Fruit fly (Drosophila melanogaster) whole organism, embryonic: Measurements from ENCODE around the gene Dpy-30L1.
A peak's percentile ranks its signal among the peaks of the same experiment; 100 is the strongest.

Source experiments
- Aef1 ChIP-seq: fragments of 200-800 bp; sonication (Bioruptor generic); IDR thresholded peaks from 3 replicates; pipeline ENCODE4 v1.3.6; 2022; ENCODE audit warnings: missing biosample characterization, missing genetic modification characterization
- Atf3 ChIP-seq: fragments of 200-800 bp; sonication (Bioruptor generic); optimal IDR thresholded peaks from 3 replicates; lab custom pipeline; 2016; ENCODE audit warnings: missing biosample characterization, missing genetic modification characterization
- BEAF-32 ChIP-seq: fragments of 200-800 bp; sonication (Bioruptor generic); optimal IDR thresholded peaks from 3 replicates; lab custom pipeline; 2017; ENCODE audit warnings: missing biosample characterization, missing genetic modification characterization, mild to moderate bottlenecking, moderate library complexity, missing genetic modification reagents
- CG10979 ChIP-seq: fragments of 200-800 bp; sonication (Bioruptor generic); optimal IDR thresholded peaks from 2 replicates; lab custom pipeline; 2018; ENCODE audit warnings: missing biosample characterization, mild to moderate bottlenecking, missing genetic modification characterization, moderate library complexity
- CG13894 ChIP-seq: fragments of 200-800 bp; sonication (Bioruptor generic); optimal IDR thresholded peaks from 3 replicates; lab custom pipeline; 2018; ENCODE audit warnings: missing biosample characterization, mild to moderate bottlenecking, missing genetic modification characterization, moderate library complexity
- CG1529 ChIP-seq: fragments of 200-800 bp; sonication (Bioruptor generic); optimal IDR thresholded peaks from 3 replicates; lab custom pipeline; 2018; ENCODE audit warnings: missing biosample characterization, missing genetic modification characterization
- CG17361 ChIP-seq: fragments of 200-800 bp; sonication (Bioruptor generic); IDR thresholded peaks from 3 replicates; pipeline ENCODE4 v1.3.6; 2022; ENCODE audit warnings: missing biosample characterization, missing genetic modification characterization
- CG17829 ChIP-seq: fragments of 200-800 bp; optimal IDR thresholded peaks from 2 replicates; lab custom pipeline; 2019; ENCODE audit warnings: missing biosample characterization, mild to moderate bottlenecking, missing genetic modification characterization, moderate library complexity
- CG17912 ChIP-seq: fragments of 200-800 bp; sonication (Bioruptor generic); optimal IDR thresholded peaks from 2 replicates; lab custom pipeline; 2018; ENCODE audit warnings: missing biosample characterization, mild to moderate bottlenecking, missing genetic modification characterization
- CG1792 ChIP-seq: fragments of 200-800 bp; sonication (Bioruptor generic); optimal IDR thresholded peaks from 2 replicates; lab custom pipeline; 2016; ENCODE audit warnings: missing biosample characterization, missing genetic modification characterization
- CG18476 ChIP-seq: fragments of 200-800 bp; sonication (Bioruptor generic); optimal IDR thresholded peaks from 2 replicates; lab custom pipeline; 2016; ENCODE audit warnings: missing biosample characterization, mild to moderate bottlenecking, missing genetic modification characterization
- CG2678 ChIP-seq: fragments of 200-800 bp; sonication (Bioruptor generic); optimal IDR thresholded peaks from 3 replicates; lab custom pipeline; 2019; ENCODE audit warnings: missing biosample characterization, mild to moderate bottlenecking, missing genetic modification characterization, moderate library complexity
- CG3163 ChIP-seq: fragments of 200-800 bp; sonication (Bioruptor generic); optimal IDR thresholded peaks from 3 replicates; lab custom pipeline; 2016; ENCODE audit warnings: missing biosample characterization, missing genetic modification characterization
- CG33557 ChIP-seq: fragments of 200-800 bp; sonication (Bioruptor generic); optimal IDR thresholded peaks from 2 replicates; lab custom pipeline; 2019; ENCODE audit warnings: missing biosample characterization, mild to moderate bottlenecking, missing genetic modification characterization, moderate library complexity
- CG34376 ChIP-seq: fragments of 200-800 bp; sonication (Bioruptor generic); optimal IDR thresholded peaks from 2 replicates; lab custom pipeline; 2018; ENCODE audit warnings: missing biosample characterization, mild to moderate bottlenecking, missing genetic modification characterization
- CG3995 ChIP-seq: fragments of 200-800 bp; sonication (Bioruptor generic); optimal IDR thresholded peaks from 3 replicates; lab custom pipeline; 2016; ENCODE audit warnings: missing biosample characterization, missing genetic modification characterization
- CG43689 ChIP-seq: fragments of 200-800 bp; sonication (Bioruptor generic); IDR thresholded peaks from 2 replicates; pipeline ENCODE4 v1.3.6; 2022; ENCODE audit warnings: missing biosample characterization, missing genetic modification characterization
- CG5953 ChIP-seq: fragments of 200-800 bp; sonication (Bioruptor generic); IDR thresholded peaks from 2 replicates; pipeline ENCODE4 v1.3.6; 2022; ENCODE audit warnings: missing biosample characterization, missing genetic modification characterization
- CG7357 ChIP-seq: fragments of 200-800 bp; sonication (Bioruptor generic); IDR thresholded peaks from 3 replicates; pipeline ENCODE4 v1.3.6; 2022; ENCODE audit warnings: missing biosample characterization, missing genetic modification characterization
- CG7839 ChIP-seq: fragments of 200-800 bp; sonication (Bioruptor generic); optimal IDR thresholded peaks from 3 replicates; lab custom pipeline; 2018; ENCODE audit warnings: missing biosample characterization, mild to moderate bottlenecking, missing genetic modification characterization, moderate library complexity
- CG9932 ChIP-seq: fragments of 200-800 bp; sonication (Bioruptor generic); IDR thresholded peaks from 2 replicates; pipeline ENCODE4 v1.3.6; 2022; ENCODE audit warnings: missing biosample characterization, missing genetic modification characterization
- Dip3 ChIP-seq: fragments of 200-800 bp; sonication (Bioruptor generic); optimal IDR thresholded peaks from 3 replicates; lab custom pipeline; 2016; ENCODE audit warnings: missing biosample characterization, missing genetic modification characterization
- HLH3B ChIP-seq: fragments of 200-800 bp; sonication (Bioruptor generic); IDR thresholded peaks from 2 replicates; pipeline ENCODE4 v1.3.6; 2022; ENCODE audit warnings: missing biosample characterization, missing genetic modification characterization
- HmgZ ChIP-seq: fragments of 200-800 bp; sonication (Bioruptor generic); optimal IDR thresholded peaks from 2 replicates; lab custom pipeline; 2018; ENCODE audit warnings: missing biosample characterization, mild to moderate bottlenecking, missing genetic modification characterization
- Kr ChIP-seq: fragments of 200-800 bp; sonication (Bioruptor generic); optimal IDR thresholded peaks from 2 replicates; lab custom pipeline; 2017; ENCODE audit warnings: missing biosample characterization, mild to moderate bottlenecking, missing genetic modification characterization
- Mad ChIP-seq: fragments of 200-800 bp; sonication (Bioruptor generic); optimal IDR thresholded peaks from 2 replicates; lab custom pipeline; 2016; ENCODE audit warnings: missing biosample characterization, missing genetic modification characterization
- NC2α ChIP-seq: fragments of 200-800 bp; sonication (Bioruptor generic); optimal IDR thresholded peaks from 2 replicates; lab custom pipeline; 2016; ENCODE audit warnings: missing biosample characterization, missing genetic modification characterization
- NfI ChIP-seq: fragments of 200-800 bp; sonication (Bioruptor generic); optimal IDR thresholded peaks from 3 replicates; lab custom pipeline; 2018; ENCODE audit warnings: missing biosample characterization, mild to moderate bottlenecking, missing genetic modification characterization, moderate library complexity
- Rfx ChIP-seq: fragments of 200-800 bp; sonication (Bioruptor generic); IDR thresholded peaks from 2 replicates; pipeline ENCODE4 v1.3.6; 2022; ENCODE audit warnings: missing biosample characterization, missing genetic modification characterization
- Trl ChIP-seq, 3 experiments: fragments of >200 bp in 2 of 3; fragments of 200-800 bp in 1 of 3; sonication (Bioruptor generic) in 1 of 3; optimal IDR thresholded peaks; 2 replicates in 1 of 3; 3 replicates in 2 of 3; lab custom pipeline; 2016 to 2017; ENCODE audit warnings: missing biosample characterization in 1 of 3, missing genetic modification characterization in 1 of 3
- ash1 ChIP-seq: fragments of 200-800 bp; sonication (Bioruptor generic); optimal IDR thresholded peaks from 2 replicates; lab custom pipeline; 2018; ENCODE audit warnings: missing biosample characterization, mild to moderate bottlenecking, missing genetic modification characterization
- az2 ChIP-seq: fragments of 200-800 bp; sonication (Bioruptor generic); optimal IDR thresholded peaks from 3 replicates; lab custom pipeline; 2016; ENCODE audit warnings: missing biosample characterization, missing genetic modification characterization
- bab2 ChIP-seq: fragments of 200-800 bp; sonication (Bioruptor generic); optimal IDR thresholded peaks from 2 replicates; lab custom pipeline; 2016; ENCODE audit warnings: missing biosample characterization, missing genetic modification characterization
- chn ChIP-seq: fragments of 200-800 bp; sonication (Bioruptor generic); optimal IDR thresholded peaks from 2 replicates; lab custom pipeline; 2016; ENCODE audit warnings: missing biosample characterization, missing genetic modification characterization
- ci ChIP-seq: fragments of 200-800 bp; sonication (Bioruptor generic); IDR thresholded peaks from 3 replicates; pipeline ENCODE4 v1.3.6; 2022; ENCODE audit warnings: missing biosample characterization, missing genetic modification characterization
- dmrt11E ChIP-seq: fragments of 200-800 bp; sonication (Bioruptor generic); optimal IDR thresholded peaks from 3 replicates; lab custom pipeline; 2018; ENCODE audit warnings: missing biosample characterization, mild to moderate bottlenecking, missing genetic modification characterization, moderate library complexity
- gcm ChIP-seq: fragments of 200-800 bp; sonication (Bioruptor generic); optimal IDR thresholded peaks from 2 replicates; lab custom pipeline; 2019; ENCODE audit warnings: missing biosample characterization, mild to moderate bottlenecking, missing genetic modification characterization, moderate library complexity
- jumu ChIP-seq: fragments of 200-800 bp; sonication (Bioruptor generic); optimal IDR thresholded peaks from 3 replicates; lab custom pipeline; 2016; ENCODE audit warnings: missing biosample characterization, missing genetic modification characterization
- lola ChIP-seq, 3 experiments: fragments of >200 bp in 2 of 3; fragments of 200-800 bp in 1 of 3; sonication (Bioruptor generic) in 1 of 3; optimal IDR thresholded peaks; 2 replicates each; lab custom pipeline; 2017 to 2019; ENCODE audit warnings: missing biosample characterization in 3 of 3, missing genetic modification characterization in 3 of 3, mild to moderate bottlenecking in 1 of 3, moderate library complexity in 1 of 3
- mam ChIP-seq: fragments of 200-800 bp; sonication (Bioruptor generic); optimal IDR thresholded peaks from 3 replicates; lab custom pipeline; 2016; ENCODE audit warnings: missing biosample characterization, missing genetic modification characterization
- mirr ChIP-seq: fragments of 200-800 bp; sonication (Bioruptor generic); optimal IDR thresholded peaks from 3 replicates; lab custom pipeline; 2018; ENCODE audit warnings: missing biosample characterization, mild to moderate bottlenecking, missing genetic modification characterization
- oc ChIP-seq: fragments of 200-800 bp; sonication (Bioruptor generic); optimal IDR thresholded peaks from 2 replicates; lab custom pipeline; 2018; ENCODE audit warnings: missing biosample characterization, mild to moderate bottlenecking, missing genetic modification characterization, moderate library complexity
- onecut ChIP-seq: fragments of 200-800 bp; sonication (Bioruptor generic); IDR thresholded peaks from 2 replicates; pipeline ENCODE4 v1.3.6; 2022; ENCODE audit warnings: missing biosample characterization, missing genetic modification characterization
- pan ChIP-seq, 4 experiments: fragments of >200 bp in 3 of 4; fragments of 200-800 bp in 1 of 4; sonication (Bioruptor generic) in 1 of 4; optimal IDR thresholded peaks in 3 of 4; IDR thresholded peaks in 1 of 4; 2 replicates each; pipeline versions ENCODE4 v1.3.6 to Lab custom; 2017 to 2022; ENCODE audit warnings: missing biosample characterization in 2 of 4, missing genetic modification characterization in 2 of 4, mixed read lengths in 1 of 4
- scrt ChIP-seq: fragments of 200-800 bp; sonication (Bioruptor generic); optimal IDR thresholded peaks from 2 replicates; lab custom pipeline; 2018; ENCODE audit warnings: missing biosample characterization, mild to moderate bottlenecking, missing genetic modification characterization, moderate library complexity
- sisA ChIP-seq: fragments of 200-800 bp; sonication (Bioruptor generic); IDR thresholded peaks from 2 replicates; pipeline ENCODE4 v1.3.6; 2022; ENCODE audit warnings: missing biosample characterization, missing genetic modification characterization
- ssp ChIP-seq: fragments of 200-800 bp; sonication (Bioruptor generic); IDR thresholded peaks from 2 replicates; pipeline ENCODE4 v1.3.6; 2022; ENCODE audit warnings: missing biosample characterization, missing genetic modification characterization
- tx ChIP-seq: fragments of 200-800 bp; sonication (Bioruptor generic); optimal IDR thresholded peaks from 2 replicates; lab custom pipeline; 2016; ENCODE audit warnings: missing biosample characterization, missing genetic modification characterization
- unc-4 ChIP-seq: fragments of 200-800 bp; sonication (Bioruptor generic); IDR thresholded peaks from 2 replicates; pipeline ENCODE4 v1.3.6; 2022; ENCODE audit warnings: missing biosample characterization, missing genetic modification characterization; ENCODE audit not compliant: partially characterized antibody
- zfh2 ChIP-seq: fragments of 200-800 bp; sonication (Bioruptor generic); optimal IDR thresholded peaks from 2 replicates; lab custom pipeline; 2016; ENCODE audit warnings: missing biosample characterization, missing genetic modification characterization

The Dpy-30L1 gene

DNA sequence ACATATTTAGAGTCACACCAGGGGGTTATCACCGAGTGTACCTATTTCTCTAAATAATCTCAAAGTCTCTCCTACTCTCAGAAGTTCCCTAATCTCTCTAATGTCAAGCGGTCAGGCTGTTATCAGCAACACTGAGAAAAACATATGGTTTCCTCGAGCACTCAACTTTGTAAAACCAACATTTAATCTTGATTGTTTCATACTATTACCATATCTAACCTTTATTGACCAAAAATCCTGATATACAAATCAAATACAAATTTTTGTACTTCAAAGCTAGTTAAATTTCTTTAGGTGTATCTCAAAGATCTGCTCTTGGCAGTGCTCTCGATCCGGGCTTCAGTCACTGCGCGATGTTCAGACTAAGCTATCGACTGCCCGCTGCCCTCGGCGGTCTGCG lies 29.2 kb upstream of the Dpy-30L1 start, which contains the start of gene CG6415 (continued):
- TF ChIP-seq HLH3B (GFP tag; lab: Robert Waterston, UW) (peak; percentile 70; the same call in 1 of the 2 replicates), CG34376 (peak; percentile 87), ash1 (GFP tag; lab: Kevin White, UChicago) (no peak), CG18476 (GFP tag; lab: Kevin White, UChicago) (peak; percentile 48), CG3163 (GFP tag; lab: Kevin White, UChicago) (peak; percentile 42), dmrt11E (tag; lab: Kevin White, UChicago) (peak; percentile 80), HmgZ (tag; lab: Kevin White, UChicago) (peak; percentile 51), BEAF-32 (GFP tag; lab: Kevin White, UChicago) (no peak), bab2 (peak; percentile 73), CG1529 (peak; percentile 59), onecut (GFP tag; lab: Robert Waterston, UW) (peak; percentile 45; the same call in 1 of the 2 replicates), zfh2 (GFP tag; lab: Kevin White, UChicago) (peak; percentile 56), CG9932 (GFP tag; lab: Robert Waterston, UW) (peak; percentile 36; the same call in 1 of the 2 replicates), gcm (GFP tag; lab: Kevin White, UChicago) (no peak), CG17829 (tag; lab: Kevin White, UChicago) (peak; percentile 80), mirr (peak; percentile 12), Kr (GFP tag; lab: Kevin White, UChicago) (no peak), scrt (GFP tag; lab: Kevin White, UChicago) (peak; percentile 68), CG5953 (no peak), CG1792 (peak; percentile 71), Trl (optimal IDR thresholded peaks at IDR 0.05; lab: Kevin White, UChicago) (no peak), Trl (GFP tag; optimal IDR thresholded peaks at IDR 0.05; lab: Kevin White, UChicago) (peak; percentile 47), CG7839 (tag; lab: Kevin White, UChicago) (peak; percentile 87), NC2α (peak; percentile 47), pan (optimal IDR thresholded peaks at IDR 0.05; lab: Kevin White, UChicago) (no peak), pan (GFP tag; optimal IDR thresholded peaks at IDR 0.05 in 1 of 2, IDR thresholded peaks at IDR 0.05 in 1 of 2) (peak in 1 of 2 experiments; percentile 78), ci (peak; percentile 86), sisA (peak; percentile 48), tx (peak; percentile 15), CG13894 (tag; lab: Kevin White, UChicago) (peak; percentile 43), CG17912 (no peak), Aef1 (peak; percentile 68), mam (peak; percentile 81), CG10979 (tag; lab: Kevin White, UChicago) (peak; percentile 83), NfI (GFP tag; lab: Kevin White, UChicago) (peak; percentile 60), Mad (GFP tag; lab: Kevin White, UChicago) (peak; percentile 33), CG17361 (GFP tag; lab: Robert Waterston, UW) (peak; percentile 77), CG43689 (GFP tag; lab: Robert Waterston, UW) (no peak), ssp (GFP tag; lab: Robert Waterston, UW) (peak; percentile 54), CG7357 (GFP tag; lab: Robert Waterston, UW) (peak; percentile 72), unc-4 (GFP tag; lab: Robert Waterston, UW) (no peak), CG2678 (tag; lab: Kevin White, UChicago) (peak; percentile 87), Atf3 (GFP tag; lab: Kevin White, UChicago) (peak; percentile 48), lola (GFP tag; optimal IDR thresholded peaks at IDR 0.05; lab: Kevin White, UChicago) (peak in 1 of 3 experiments; percentile 70), Dip3 (peak; percentile 63), jumu (GFP tag; lab: Kevin White, UChicago) (peak; percentile 46), chn (GFP tag; lab: Kevin White, UChicago) (peak; percentile 52), CG33557 (peak; percentile 69), oc (peak; percentile 51), az2 (peak; percentile 75), CG3995 (GFP tag; lab: Kevin White, UChicago) (peak; percentile 26), Rfx (GFP tag; lab: Robert Waterston, UW) (peak; percentile 81)
